Worm (Caenorhabditis elegans) whole organism, L2 larva: ENCODE measurements around the gene arrd-28.
A peak's percentile ranks its signal among the peaks of the same experiment; 100 is the strongest.

ENCODE experiments used
- C34F6.9 ChIP-seq: fragments of 150-350 bp; optimal IDR thresholded peaks from 2 replicates; lab custom pipeline; 2014; ENCODE audit warnings: missing biosample characterization, missing genetic modification characterization
- F13H6.1 ChIP-seq: sonication (generic microtip); optimal IDR thresholded peaks from 2 replicates; lab custom pipeline; 2016; ENCODE audit warnings: missing genetic modification characterization, missing compliant biosample characterization
- R02D3.7 ChIP-seq: fragments of 150-350 bp; optimal IDR thresholded peaks from 2 replicates; lab custom pipeline; 2014; ENCODE audit warnings: missing biosample characterization, missing genetic modification characterization
- Y55F3AM.14 ChIP-seq: fragments of 200-800 bp; sonication (Bioruptor generic); optimal IDR thresholded peaks from 2 replicates; lab custom pipeline; 2018; ENCODE audit warnings: mild to moderate bottlenecking, missing genetic modification characterization, missing compliant biosample characterization
- ZK546.5 ChIP-seq: sonication (generic microtip); optimal IDR thresholded peaks from 2 replicates; lab custom pipeline; 2017; ENCODE audit warnings: missing biosample characterization, missing genetic modification characterization
- alr-1 ChIP-seq: fragments of 150-350 bp; optimal IDR thresholded peaks from 2 replicates; lab custom pipeline; 2014; ENCODE audit warnings: missing biosample characterization, missing genetic modification characterization
- ama-1 ChIP-seq: fragments of 150-350 bp; optimal IDR thresholded peaks from 2 replicates; lab custom pipeline; 2018; ENCODE audit warnings: inconsistent platforms
- ceh-16 ChIP-seq: fragments of 150-350 bp; optimal IDR thresholded peaks from 2 replicates; lab custom pipeline; 2014; ENCODE audit warnings: missing biosample characterization, missing genetic modification characterization
- ceh-82 ChIP-seq: fragments of 150-350 bp; optimal IDR thresholded peaks from 2 replicates; lab custom pipeline; 2014; ENCODE audit warnings: missing biosample characterization, missing genetic modification characterization
- crh-2 ChIP-seq: sonication (generic microtip); optimal IDR thresholded peaks from 2 replicates; lab custom pipeline; 2017; ENCODE audit warnings: missing biosample characterization, missing genetic modification characterization
- egl-27 ChIP-seq: sonication (generic microtip); optimal IDR thresholded peaks from 3 replicates; lab custom pipeline; 2017; ENCODE audit warnings: missing biosample characterization, missing genetic modification reagents, missing genetic modification characterization
- elt-1 ChIP-seq: fragments of 150-350 bp; optimal IDR thresholded peaks from 2 replicates; lab custom pipeline; 2014; ENCODE audit warnings: missing biosample characterization, missing genetic modification characterization
- elt-3 ChIP-seq: sonication (generic microtip); optimal IDR thresholded peaks from 2 replicates; lab custom pipeline; 2017; ENCODE audit warnings: missing biosample characterization, missing genetic modification characterization
- fos-1 ChIP-seq: fragments of 150-350 bp; optimal IDR thresholded peaks from 2 replicates; lab custom pipeline; 2014; ENCODE audit warnings: missing biosample characterization, missing genetic modification characterization
- gmeb-1 ChIP-seq: fragments of 150-350 bp; optimal IDR thresholded peaks from 2 replicates; lab custom pipeline; 2014; ENCODE audit warnings: missing biosample characterization, missing genetic modification characterization
- lin-13 ChIP-seq: fragments of 150-350 bp; optimal IDR thresholded peaks from 2 replicates; lab custom pipeline; 2014; ENCODE audit warnings: missing biosample characterization, missing genetic modification reagents, missing genetic modification characterization
- lin-39 ChIP-seq: fragments of 150-350 bp; optimal IDR thresholded peaks from 2 replicates; lab custom pipeline; 2014; ENCODE audit warnings: missing biosample characterization, missing genetic modification reagents, missing genetic modification characterization
- lsy-2 ChIP-seq, 2 experiments: fragments of 150-350 bp in 1 of 2; sonication (generic microtip) in 1 of 2; optimal IDR thresholded peaks; 2 replicates each; lab custom pipeline; 2014 to 2017; ENCODE audit warnings: missing biosample characterization in 2 of 2, missing genetic modification characterization in 2 of 2
- mab-5 ChIP-seq: fragments of 150-350 bp; optimal IDR thresholded peaks from 2 replicates; lab custom pipeline; 2014; ENCODE audit warnings: missing biosample characterization, missing genetic modification characterization
- mbf-1 ChIP-seq: sonication (generic microtip); optimal IDR thresholded peaks from 2 replicates; lab custom pipeline; 2017; ENCODE audit warnings: missing biosample characterization, missing genetic modification characterization
- mdl-1 ChIP-seq, 2 experiments: fragments of 150-350 bp in 1 of 2; sonication (generic microtip) in 1 of 2; optimal IDR thresholded peaks; 2 replicates each; lab custom pipeline; 2017; ENCODE audit warnings: missing biosample characterization in 2 of 2, missing genetic modification characterization in 2 of 2
- nhr-10 ChIP-seq: sonication (generic microtip); optimal IDR thresholded peaks from 2 replicates; lab custom pipeline; 2017; ENCODE audit warnings: missing biosample characterization, missing genetic modification characterization
- nhr-11 ChIP-seq: fragments of 150-350 bp; optimal IDR thresholded peaks from 2 replicates; lab custom pipeline; 2014; ENCODE audit warnings: missing biosample characterization, missing genetic modification characterization
- nhr-129 ChIP-seq: fragments of 150-350 bp; optimal IDR thresholded peaks from 2 replicates; lab custom pipeline; 2014; ENCODE audit warnings: missing biosample characterization, missing genetic modification characterization
- nhr-21 ChIP-seq: fragments of 150-350 bp; optimal IDR thresholded peaks from 2 replicates; lab custom pipeline; 2014; ENCODE audit warnings: missing biosample characterization, missing genetic modification characterization
- nhr-23 ChIP-seq: fragments of 150-350 bp; optimal IDR thresholded peaks from 2 replicates; lab custom pipeline; 2014; ENCODE audit warnings: missing biosample characterization, missing genetic modification reagents, missing genetic modification characterization
- nhr-237 ChIP-seq: fragments of 150-350 bp; optimal IDR thresholded peaks from 2 replicates; lab custom pipeline; 2014; ENCODE audit warnings: missing biosample characterization, missing genetic modification characterization
- nhr-6 ChIP-seq: fragments of 150-350 bp; optimal IDR thresholded peaks from 2 replicates; lab custom pipeline; 2014; ENCODE audit warnings: missing biosample characterization, missing genetic modification characterization
- nhr-77 ChIP-seq: fragments of 150-350 bp; optimal IDR thresholded peaks from 2 replicates; lab custom pipeline; 2014; ENCODE audit warnings: missing biosample characterization, missing genetic modification characterization
- peb-1 ChIP-seq: fragments of 150-350 bp; optimal IDR thresholded peaks from 2 replicates; lab custom pipeline; 2014; ENCODE audit warnings: missing biosample characterization, missing genetic modification characterization
- sem-4 ChIP-seq: fragments of 150-350 bp; optimal IDR thresholded peaks from 2 replicates; lab custom pipeline; 2014; ENCODE audit warnings: missing biosample characterization, missing genetic modification reagents, missing genetic modification characterization
- skn-1 ChIP-seq: sonication (generic microtip); optimal IDR thresholded peaks from 2 replicates; lab custom pipeline; 2017; ENCODE audit warnings: missing biosample characterization, missing genetic modification characterization
- sma-3 ChIP-seq: sonication (generic microtip); optimal IDR thresholded peaks from 2 replicates; lab custom pipeline; 2016; ENCODE audit warnings: missing genetic modification reagents, missing genetic modification characterization, missing compliant biosample characterization
- sma-9 ChIP-seq, 2 experiments: fragments of 150-350 bp in 1 of 2; sonication (generic microtip) in 1 of 2; optimal IDR thresholded peaks; 2 replicates each; lab custom pipeline; 2014 to 2016; ENCODE audit warnings: missing genetic modification characterization in 2 of 2, mild to moderate bottlenecking in 1 of 2, missing biosample characterization in 1 of 2, missing compliant biosample characterization in 1 of 2, missing genetic modification reagents in 1 of 2, moderate library complexity in 1 of 2
- snpc-4 ChIP-seq: fragments of 150-350 bp; optimal IDR thresholded peaks from 2 replicates; lab custom pipeline; 2014; ENCODE audit warnings: missing biosample characterization, missing genetic modification characterization
- unc-39 ChIP-seq: fragments of 150-350 bp; optimal IDR thresholded peaks from 2 replicates; lab custom pipeline; 2014; ENCODE audit warnings: missing biosample characterization, missing genetic modification characterization
- unc-55 ChIP-seq: fragments of 150-350 bp; sonication (generic microtip); optimal IDR thresholded peaks from 3 replicates; lab custom pipeline; 2014; ENCODE audit warnings: missing biosample characterization, missing genetic modification reagents, missing genetic modification characterization
- unc-62 ChIP-seq: fragments of 150-350 bp; optimal IDR thresholded peaks from 2 replicates; lab custom pipeline; 2014; ENCODE audit warnings: missing biosample characterization, missing genetic modification reagents, missing genetic modification characterization
- zag-1 ChIP-seq: fragments of 150-350 bp; optimal IDR thresholded peaks from 2 replicates; lab custom pipeline; 2014; ENCODE audit warnings: missing biosample characterization, missing genetic modification characterization
- ztf-11 ChIP-seq: sonication (generic microtip); optimal IDR thresholded peaks from 2 replicates; lab custom pipeline; 2017; ENCODE audit warnings: missing biosample characterization, missing genetic modification characterization
- ztf-4 ChIP-seq: fragments of 150-350 bp; optimal IDR thresholded peaks from 2 replicates; lab custom pipeline; 2014; ENCODE audit warnings: missing biosample characterization, missing genetic modification characterization

arrd-28 gene

DNA sequence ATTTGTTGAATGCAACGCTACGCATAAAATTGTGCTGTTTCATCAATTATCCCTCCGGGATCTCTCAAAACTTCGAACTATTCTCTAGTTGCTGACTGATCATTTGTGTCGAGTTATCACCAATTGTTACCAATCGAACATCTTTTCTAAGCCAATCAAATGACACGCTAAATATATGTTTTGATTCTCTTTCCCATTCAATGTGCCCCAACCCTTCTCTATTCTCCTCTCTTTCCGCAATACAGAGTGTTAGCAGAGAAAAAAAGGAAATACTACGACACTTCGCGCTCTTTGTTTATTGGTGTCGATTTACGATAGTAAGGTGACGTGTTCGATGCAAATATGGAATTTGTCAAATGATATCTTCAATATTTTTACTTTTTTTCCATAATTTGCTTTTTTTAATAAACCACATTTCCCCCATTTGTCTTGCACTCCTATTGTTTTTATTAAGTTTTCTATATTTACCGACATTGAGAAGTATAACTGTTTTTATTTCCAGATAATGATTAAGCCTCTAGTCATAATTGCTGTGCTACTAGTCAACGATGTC, 13.5 kb downstream of the arrd-28 start, which contains the start of gene nucb-1:
TSS of gene nucb-1 (plus strand) at position 503 of the 553 bp plus-strand sequence.
- TF ChIP-seq ama-1 (no peak), skn-1 (tag; lab: Kevin White, UChicago) (no peak), egl-27 (tag; lab: Kevin White, UChicago) (peak; percentile 67), ceh-16 (tag; lab: Kevin White, UChicago) (no peak), lsy-2 (tag; optimal IDR thresholded peaks at IDR 0.05; lab: Kevin White, UChicago) (peak; percentile 45 to 87), Y55F3AM.14 (GFP tag; lab: Kevin White, UChicago) (no peak), C34F6.9 (tag; lab: Kevin White, UChicago) (peak; percentile 94), mdl-1 (tag; optimal IDR thresholded peaks at IDR 0.05; lab: Kevin White, UChicago) (peak in 1 of 2 experiments; percentile 14), nhr-23 (tag; lab: Kevin White, UChicago) (no peak), lin-39 (tag; lab: Kevin White, UChicago) (no peak), alr-1 (no peak), nhr-11 (tag; lab: Kevin White, UChicago) (no peak), elt-3 (tag; lab: Kevin White, UChicago) (no peak), unc-55 (peak; percentile 94), nhr-77 (no peak), sma-3 (GFP tag; lab: Kevin White, UChicago) (peak; percentile 76), fos-1 (tag; lab: Kevin White, UChicago) (peak; percentile 79), ceh-82 (tag; lab: Kevin White, UChicago) (no peak), lin-13 (GFP tag; lab: Kevin White, UChicago) (peak; percentile 75), R02D3.7 (tag; lab: Kevin White, UChicago) (peak; percentile 78), F13H6.1 (tag; lab: Kevin White, UChicago) (peak; percentile 55), nhr-6 (tag; lab: Kevin White, UChicago) (peak; percentile 61), crh-2 (tag; lab: Kevin White, UChicago) (peak; percentile 97), sma-9 (GFP tag; optimal IDR thresholded peaks at IDR 0.05; lab: Kevin White, UChicago) (peak; percentile 93), sma-9 (tag; optimal IDR thresholded peaks at IDR 0.05; lab: Kevin White, UChicago) (no peak), nhr-129 (peak; percentile 94), unc-39 (tag; lab: Kevin White, UChicago) (no peak), gmeb-1 (tag; lab: Kevin White, UChicago) (peak; percentile 73), mab-5 (tag; lab: Kevin White, UChicago) (peak; percentile 42), ztf-4 (tag; lab: Kevin White, UChicago) (no peak), unc-62 (no peak), mbf-1 (tag; lab: Kevin White, UChicago) (no peak), zag-1 (tag; lab: Kevin White, UChicago) (peak; percentile 7), nhr-21 (tag; lab: Kevin White, UChicago) (peak; percentile 74), elt-1 (tag; lab: Kevin White, UChicago) (no peak), ZK546.5 (tag; lab: Kevin White, UChicago) (no peak), snpc-4 (peak; percentile 52), ztf-11 (tag; lab: Kevin White, UChicago) (no peak)

DNA sequence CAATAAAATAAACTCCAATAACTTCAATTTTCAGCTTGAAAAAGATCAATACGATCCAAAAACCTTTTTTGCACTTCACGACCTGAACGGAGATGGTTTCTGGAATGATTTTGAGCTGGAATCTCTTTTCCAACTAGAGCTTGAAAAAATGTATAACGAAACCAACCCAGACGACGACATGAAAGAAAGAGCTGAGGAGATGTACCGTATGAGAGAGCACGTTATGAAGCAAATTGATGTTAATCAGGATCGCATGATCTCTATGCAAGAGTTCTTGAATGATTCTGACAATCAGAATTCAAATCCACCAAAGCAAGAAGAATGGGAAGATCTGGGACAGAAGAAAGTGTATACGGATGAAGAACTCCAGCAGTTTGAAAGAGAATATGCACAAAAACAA, 15.4 kb downstream of the arrd-28 start:
- TF ChIP-seq ceh-16 (tag; lab: Kevin White, UChicago) = no peak
- no peak for TF ChIP-seq mbf-1 (tag; lab: Kevin White, UChicago)
- no peak for TF ChIP-seq sma-3 (GFP tag; lab: Kevin White, UChicago)

ce11 chrX:10203501-10203900, 19.7 kb downstream of the arrd-28 start:
- TF ChIP-seq lsy-2 (tag; optimal IDR thresholded peaks at IDR 0.05; lab: Kevin White, UChicago) (no peak), skn-1 (tag; lab: Kevin White, UChicago) (no peak), sma-3 (GFP tag; lab: Kevin White, UChicago) (no peak), R02D3.7 (tag; lab: Kevin White, UChicago) (no peak), sem-4 (tag; lab: Kevin White, UChicago) (no peak), ztf-4 (tag; lab: Kevin White, UChicago) (no peak), egl-27 (tag; lab: Kevin White, UChicago) (no peak), nhr-6 (tag; lab: Kevin White, UChicago) (no peak), nhr-237 (no peak), F13H6.1 (tag; lab: Kevin White, UChicago) (no peak), unc-62 (no peak), mab-5 (tag; lab: Kevin White, UChicago) (no peak), nhr-10 (no peak), peb-1 (tag; lab: Kevin White, UChicago) (no peak), snpc-4 (no peak), nhr-21 (tag; lab: Kevin White, UChicago) (no peak)
